Fruit fly (Drosophila melanogaster): Measurements from ENCODE around the gene subdued.

subdued gene

dm6 chr3R:19623606-19624005, 18.9 kb downstream of the subdued start (continued):
- peak; percentile 75 for TF ChIP-seq dysf (GFP tag; IDR thresholded peaks at IDR 0.05)
- TF ChIP-seq CG16779 (GFP tag; IDR thresholded peaks at IDR 0.05): 0 out of 2 replicates have a peak, but pooled peaks have one; percentile 25
- TF ChIP-seq CG3847 (GFP tag; IDR thresholded peaks at IDR 0.05): peak; percentile 46; the same call in 1 of the 2 replicates
- TF ChIP-seq CG6175 (GFP tag; IDR thresholded peaks at IDR 0.05): no peak
- no peak for TF ChIP-seq CG34376 (GFP tag; optimal IDR thresholded peaks at IDR 0.05)
- TF ChIP-seq CG7357 (GFP tag; IDR thresholded peaks at IDR 0.05): peak; percentile 58; the same call in 2 of the 3 replicates
- TF ChIP-seq peb (GFP tag; IDR thresholded peaks at IDR 0.05): peak; percentile 27; the same call in 1 of the 2 replicates
- peak; percentile 50 for TF ChIP-seq NK7.1 (GFP tag; optimal IDR thresholded peaks at IDR 0.05)
- no peak for TF ChIP-seq CG6654 (GFP tag; optimal IDR thresholded peaks at IDR 0.05)
- peak; percentile 69 for TF ChIP-seq ranshi (GFP tag; IDR thresholded peaks at IDR 0.05)
- TF ChIP-seq esg (GFP tag; conservative IDR thresholded peaks at IDR 0.05): peak; percentile 57
- no peak for TF ChIP-seq CG8765 (GFP tag; IDR thresholded peaks at IDR 0.05)
- TF ChIP-seq Dll (GFP tag; IDR thresholded peaks at IDR 0.05; ENCODE audit: partially characterized antibody): no peak
- peak; percentile 74; the same call in 2 of the 3 replicates for TF ChIP-seq ci (GFP tag; IDR thresholded peaks at IDR 0.05)
- TF ChIP-seq sc (optimal IDR thresholded peaks at IDR 0.05): no peak
- peak; percentile 11 for TF ChIP-seq sc (GFP tag; optimal IDR thresholded peaks at IDR 0.05)
- peak; percentile 41 for TF ChIP-seq CG12071 (GFP tag; optimal IDR thresholded peaks at IDR 0.05)
- TF ChIP-seq pum (GFP tag; optimal IDR thresholded peaks at IDR 0.05): peak; percentile 44
- 0 out of 3 replicates have a peak, but pooled peaks have one; percentile 62 for TF ChIP-seq CG11456 (GFP tag; IDR thresholded peaks at IDR 0.05)
- TF ChIP-seq bbx (GFP tag; IDR thresholded peaks at IDR 0.05; ENCODE audit: partially characterized antibody): no peak
- TF ChIP-seq slou (GFP tag; optimal IDR thresholded peaks at IDR 0.05): no peak
- peak; percentile 44 for TF ChIP-seq CG12942 (GFP tag; optimal IDR thresholded peaks at IDR 0.05)
- TF ChIP-seq chn (GFP tag; optimal IDR thresholded peaks at IDR 0.05): peak; percentile 19
- TF ChIP-seq ttk (GFP tag; IDR thresholded peaks at IDR 0.05): peak; percentile 52; the same call in 1 of the 2 replicates
- no peak for TF ChIP-seq exex (tag; optimal IDR thresholded peaks at IDR 0.05)
- TF ChIP-seq kah (GFP tag; optimal IDR thresholded peaks at IDR 0.05): no peak
- TF ChIP-seq trem (tag; optimal IDR thresholded peaks at IDR 0.05): peak; percentile 11
- peak; percentile 69 for TF ChIP-seq Asciz (GFP tag; optimal IDR thresholded peaks at IDR 0.05)
- TF ChIP-seq CG3281 (GFP tag; optimal IDR thresholded peaks at IDR 0.05): peak; percentile 6
- peak; percentile 54 for TF ChIP-seq CG6689 (GFP tag; IDR thresholded peaks at IDR 0.05)
- TF ChIP-seq Oli (tag; optimal IDR thresholded peaks at IDR 0.05): peak; percentile 73
- TF ChIP-seq CG7963 (GFP tag; IDR thresholded peaks at IDR 0.05; ENCODE audit: partially characterized antibody): no peak
- peak; percentile 56 for TF ChIP-seq CG8944 (GFP tag; optimal IDR thresholded peaks at IDR 0.05)
- 0 out of 3 replicates have a peak, but pooled peaks have one; percentile 59 for TF ChIP-seq ase (GFP tag; IDR thresholded peaks at IDR 0.05)
- no peak for TF ChIP-seq CG18619 (GFP tag; optimal IDR thresholded peaks at IDR 0.05)
- TF ChIP-seq GATAe (GFP tag; conservative IDR thresholded peaks at IDR 0.05): no peak
- peak; percentile 69 for TF ChIP-seq dmrt99B (tag; optimal IDR thresholded peaks at IDR 0.05)
- TF ChIP-seq Chrac-16 (GFP tag; optimal IDR thresholded peaks at IDR 0.05): peak; percentile 28
- TF ChIP-seq tll (GFP tag; optimal IDR thresholded peaks at IDR 0.05): peak in 1 of 2 experiments; percentile 8
- peak; percentile 53 for TF ChIP-seq B-H1 (GFP tag; IDR thresholded peaks at IDR 0.05)
- no peak for TF ChIP-seq Sry-β (GFP tag; optimal IDR thresholded peaks at IDR 0.05)
- peak; percentile 53 for TF ChIP-seq E2f1 (GFP tag; IDR thresholded peaks at IDR 0.05)
- TF ChIP-seq pnt (GFP tag; optimal IDR thresholded peaks at IDR 0.05): peak; percentile 57
- peak; percentile 73 for TF ChIP-seq lmd (GFP tag; IDR thresholded peaks at IDR 0.05)
- TF ChIP-seq NC2β (GFP tag; optimal IDR thresholded peaks at IDR 0.05): no peak
- TF ChIP-seq CG10321 (GFP tag; IDR thresholded peaks at IDR 0.05): peak; percentile 37; the same call in 1 of the 2 replicates
- no peak for TF ChIP-seq H2.0 (GFP tag; IDR thresholded peaks at IDR 0.05)
- peak; percentile 91 for TF ChIP-seq sens (GFP tag)
- peak; percentile 25 for TF ChIP-seq CG9609 (GFP tag; optimal IDR thresholded peaks at IDR 0.05)
- TF ChIP-seq CG32532 (GFP tag; IDR thresholded peaks at IDR 0.05): peak; percentile 77
- TF ChIP-seq CG11085 (GFP tag; IDR thresholded peaks at IDR 0.05): 0 out of 2 replicates have a peak, but pooled peaks have one; percentile 43
- no peak for TF ChIP-seq CG6765 (GFP tag; optimal IDR thresholded peaks at IDR 0.05)

Measured in whole organism, embryonic.